6 worm cellular contexts compared by ENCODE assay signal in genomic region chrIV:7512617-7513233, ce11.
TF ChIP-seq lines count a peak whose summit lies in the region.

Gene plc-4 (minus strand): TSS chrIV:7512667.
Gene R05G6.4 (plus strand): TSS chrIV:7513233.

TF ChIP-seq in whole organism, L1 larva, 84 proteins besides CTCF, POLR2A, EP300 and RAD21 (continues in another document):
- peak; percentile 20 for TF ChIP-seq dsc-1 (tag; optimal IDR thresholded peaks at IDR 0.05; lab: Kevin White, UChicago)
- TF ChIP-seq xbp-1 (tag; optimal IDR thresholded peaks at IDR 0.05; lab: Kevin White, UChicago) = peak; percentile 42
- TF ChIP-seq pax-3 (tag; optimal IDR thresholded peaks at IDR 0.05; lab: Kevin White, UChicago) = no peak
- peak; percentile 70 for TF ChIP-seq nhr-71 (tag; optimal IDR thresholded peaks at IDR 0.05; lab: Kevin White, UChicago)
- TF ChIP-seq F16B12.6 (tag; optimal IDR thresholded peaks at IDR 0.05; lab: Kevin White, UChicago) = peak; percentile 4
- TF ChIP-seq swsn-7 (tag; optimal IDR thresholded peaks at IDR 0.05; lab: Kevin White, UChicago) = peak; percentile 42
- peak; percentile 48 for TF ChIP-seq lin-14 (GFP tag; optimal IDR thresholded peaks at IDR 0.05; lab: Kevin White, UChicago)
- TF ChIP-seq nhr-76 (tag; optimal IDR thresholded peaks at IDR 0.05; lab: Kevin White, UChicago) = no peak
- peak; percentile 53 to 68 for TF ChIP-seq lsy-2 (tag; optimal IDR thresholded peaks at IDR 0.05; lab: Kevin White, UChicago)
- peak; percentile 52 for TF ChIP-seq nhr-20 (tag; optimal IDR thresholded peaks at IDR 0.05; lab: Kevin White, UChicago)
- TF ChIP-seq ces-1 (GFP tag; optimal IDR thresholded peaks at IDR 0.05; lab: Kevin White, UChicago) = no peak
- peak; percentile 42 to 65 for TF ChIP-seq lin-35 (GFP tag; optimal IDR thresholded peaks at IDR 0.05; lab: Kevin White, UChicago)
- TF ChIP-seq tbx-2 (tag; optimal IDR thresholded peaks at IDR 0.05; lab: Kevin White, UChicago) = peak; percentile 38
- TF ChIP-seq dpl-1 (GFP tag; optimal IDR thresholded peaks at IDR 0.05; lab: Kevin White, UChicago) = peak; percentile 37 to 59 (median 55)
- TF ChIP-seq elt-3 (tag; optimal IDR thresholded peaks at IDR 0.05; lab: Kevin White, UChicago) = peak in 2 of 6 experiments; percentile 3 to 52

TF ChIP-seq in whole organism, L2 larva, 48 proteins besides CTCF, POLR2A, EP300 and RAD21 (continues in another document):
- TF ChIP-seq mdl-1 (tag; optimal IDR thresholded peaks at IDR 0.05; lab: Kevin White, UChicago) = no peak
- peak; percentile 40 for TF ChIP-seq gmeb-1 (tag; optimal IDR thresholded peaks at IDR 0.05; lab: Kevin White, UChicago)
- peak; percentile 65 for TF ChIP-seq nhr-129 (tag; optimal IDR thresholded peaks at IDR 0.05; lab: Kevin White, UChicago)
- TF ChIP-seq lsy-2 (tag; optimal IDR thresholded peaks at IDR 0.05; lab: Kevin White, UChicago) = peak in 1 of 2 experiments; percentile 55
- TF ChIP-seq nhr-12 (tag; optimal IDR thresholded peaks at IDR 0.05; lab: Kevin White, UChicago) = no peak
- TF ChIP-seq ama-1 (optimal IDR thresholded peaks at IDR 0.05; lab: Kevin White, UChicago) = no peak
- peak; percentile 11 for TF ChIP-seq F13H6.1 (tag; optimal IDR thresholded peaks at IDR 0.05; lab: Kevin White, UChicago)
- TF ChIP-seq ztf-4 (tag; optimal IDR thresholded peaks at IDR 0.05; lab: Kevin White, UChicago) = no peak
- no peak for TF ChIP-seq dmd-4 (tag; optimal IDR thresholded peaks at IDR 0.05; lab: Kevin White, UChicago)
- peak; percentile 39 for TF ChIP-seq crh-2 (tag; optimal IDR thresholded peaks at IDR 0.05; lab: Kevin White, UChicago)
- TF ChIP-seq skn-1 (tag; optimal IDR thresholded peaks at IDR 0.05; lab: Kevin White, UChicago) = no peak
- TF ChIP-seq nhr-25 (tag; optimal IDR thresholded peaks at IDR 0.05; lab: Kevin White, UChicago) = peak; percentile 18
- peak; percentile 49 for TF ChIP-seq unc-55 (GFP tag; optimal IDR thresholded peaks at IDR 0.05; lab: Kevin White, UChicago)
- TF ChIP-seq R02D3.7 (tag; optimal IDR thresholded peaks at IDR 0.05; lab: Kevin White, UChicago) = peak; percentile 81
- no peak for TF ChIP-seq elt-1 (tag; optimal IDR thresholded peaks at IDR 0.05; lab: Kevin White, UChicago)
- TF ChIP-seq C34F6.9 (tag; optimal IDR thresholded peaks at IDR 0.05; lab: Kevin White, UChicago) = peak; percentile 61

TF ChIP-seq in whole organism, L3 larva, 47 proteins besides CTCF, POLR2A, EP300 and RAD21:
- TF ChIP-seq lin-15B (tag; optimal IDR thresholded peaks at IDR 0.05; lab: Kevin White, UChicago) = peak; percentile 54
- TF ChIP-seq hmg-11 (tag; optimal IDR thresholded peaks at IDR 0.05; lab: Kevin White, UChicago) = peak; percentile 10
- peak; percentile 41 for TF ChIP-seq ceh-28 (tag; optimal IDR thresholded peaks at IDR 0.05; lab: Kevin White, UChicago)
- peak; percentile 79 for TF ChIP-seq pha-4 (tag; optimal IDR thresholded peaks at IDR 0.05; lab: Kevin White, UChicago)
- TF ChIP-seq snpc-4 (tag; optimal IDR thresholded peaks at IDR 0.05; lab: Kevin White, UChicago) = peak; percentile 26
- TF ChIP-seq nfya-1 (tag; optimal IDR thresholded peaks at IDR 0.05; lab: Kevin White, UChicago; ENCODE audit: insufficient read depth) = peak; percentile 71
- TF ChIP-seq R02D3.7 (tag; optimal IDR thresholded peaks at IDR 0.05; lab: Kevin White, UChicago) = peak; percentile 88
- TF ChIP-seq ztf-4 (tag; optimal IDR thresholded peaks at IDR 0.05; lab: Kevin White, UChicago) = no peak
- no peak for TF ChIP-seq nhr-25 (tag; optimal IDR thresholded peaks at IDR 0.05; lab: Kevin White, UChicago)
- TF ChIP-seq nhr-23 (tag; optimal IDR thresholded peaks at IDR 0.05; lab: Kevin White, UChicago) = peak; percentile 44
- no peak for TF ChIP-seq ceh-82 (tag; optimal IDR thresholded peaks at IDR 0.05; lab: Kevin White, UChicago)
- peak; percentile 6 for TF ChIP-seq lin-39 (tag; optimal IDR thresholded peaks at IDR 0.05; lab: Kevin White, UChicago)

TF ChIP-seq in whole organism, L4 larva, 104 proteins besides CTCF, POLR2A, EP300 and RAD21 (continues in another document):
- TF ChIP-seq ceh-32 (tag; optimal IDR thresholded peaks at IDR 0.05; lab: Kevin White, UChicago; ENCODE audit: poor library complexity) = no peak
- no peak for TF ChIP-seq spr-1 (tag; optimal IDR thresholded peaks at IDR 0.05; lab: Kevin White, UChicago)
- TF ChIP-seq ZK337.2 (GFP tag; IDR thresholded peaks at IDR 0.05; lab: Robert Waterston, UW) = no peak
- no peak for TF ChIP-seq zfp-2 (tag; optimal IDR thresholded peaks at IDR 0.05; lab: Kevin White, UChicago)
- TF ChIP-seq D1046.2 (GFP tag; IDR thresholded peaks at IDR 0.05; lab: Robert Waterston, UW) = no peak
- peak; percentile 30 for TF ChIP-seq rbr-2 (tag; optimal IDR thresholded peaks at IDR 0.05; lab: Kevin White, UChicago)
- no peak for TF ChIP-seq zag-1 (tag; optimal IDR thresholded peaks at IDR 0.05; lab: Kevin White, UChicago)
- TF ChIP-seq fkh-10 (GFP tag; optimal IDR thresholded peaks at IDR 0.05; lab: Kevin White, UChicago) = no peak
- no peak for TF ChIP-seq pqm-1 (tag; optimal IDR thresholded peaks at IDR 0.05; lab: Kevin White, UChicago)
- no peak for TF ChIP-seq attf-4 (tag; optimal IDR thresholded peaks at IDR 0.05; lab: Kevin White, UChicago)
- TF ChIP-seq F44E2.7 (GFP tag; IDR thresholded peaks at IDR 0.05; lab: Robert Waterston, UW) = no peak
- peak; percentile 66 for TF ChIP-seq R02D3.7 (tag; optimal IDR thresholded peaks at IDR 0.05; lab: Kevin White, UChicago)
- no peak for TF ChIP-seq cey-2 (tag; optimal IDR thresholded peaks at IDR 0.05; lab: Kevin White, UChicago; ENCODE audit: borderline replicate concordance, insufficient read depth)
- TF ChIP-seq unc-62 (GFP tag; optimal IDR thresholded peaks at IDR 0.05 in 1 of 2; lab: Kevin White, UChicago) = no peak
- TF ChIP-seq unc-62 (tag; optimal IDR thresholded peaks at IDR 0.05; lab: Kevin White, UChicago) = no peak
- no peak for TF ChIP-seq nhr-41 (GFP tag; IDR thresholded peaks at IDR 0.05; lab: Robert Waterston, UW)
- TF ChIP-seq gei-8 (GFP tag; optimal IDR thresholded peaks at IDR 0.05; lab: Kevin White, UChicago) = no peak

TF ChIP-seq in whole organism, mixed stage, embryonic, 35 proteins besides CTCF, POLR2A, EP300 and RAD21:
- no peak for TF ChIP-seq elt-1 (tag; optimal IDR thresholded peaks at IDR 0.05; lab: Kevin White, UChicago; ENCODE audit: borderline replicate concordance, insufficient read depth)
- peak; percentile 18 for TF ChIP-seq lsy-2 (tag; optimal IDR thresholded peaks at IDR 0.05; lab: Kevin White, UChicago)
- TF ChIP-seq nhr-237 (tag; optimal IDR thresholded peaks at IDR 0.05; lab: Kevin White, UChicago) = no peak
- peak; percentile 23 for TF ChIP-seq ces-1 (GFP tag; optimal IDR thresholded peaks at IDR 0.05; lab: Kevin White, UChicago)
- TF ChIP-seq pha-4 (tag; optimal IDR thresholded peaks at IDR 0.05; lab: Kevin White, UChicago) = no peak
- TF ChIP-seq ham-2 (GFP tag; optimal IDR thresholded peaks at IDR 0.05; lab: Kevin White, UChicago) = no peak
- TF ChIP-seq M03D4.4 (tag; optimal IDR thresholded peaks at IDR 0.05; lab: Kevin White, UChicago) = no peak
- TF ChIP-seq zip-8 (tag; optimal IDR thresholded peaks at IDR 0.05; lab: Kevin White, UChicago) = no peak

TF ChIP-seq in whole organism, young adult, 124 proteins besides CTCF, POLR2A, EP300 and RAD21:
- TF ChIP-seq attf-3 (GFP tag; conservative IDR thresholded peaks at IDR 0.05; lab: Robert Waterston, UW) = peak; percentile 94
- peak; percentile 7 for TF ChIP-seq attf-5 (GFP tag; optimal IDR thresholded peaks at IDR 0.05; lab: Kevin White, UChicago)
- no peak for TF ChIP-seq mel-28 (tag; optimal IDR thresholded peaks at IDR 0.05; lab: Kevin White, UChicago; ENCODE audit: borderline replicate concordance)
